Fruit fly (Drosophila melanogaster): ENCODE results near the gene yip7.

The yip7 gene

DNA sequence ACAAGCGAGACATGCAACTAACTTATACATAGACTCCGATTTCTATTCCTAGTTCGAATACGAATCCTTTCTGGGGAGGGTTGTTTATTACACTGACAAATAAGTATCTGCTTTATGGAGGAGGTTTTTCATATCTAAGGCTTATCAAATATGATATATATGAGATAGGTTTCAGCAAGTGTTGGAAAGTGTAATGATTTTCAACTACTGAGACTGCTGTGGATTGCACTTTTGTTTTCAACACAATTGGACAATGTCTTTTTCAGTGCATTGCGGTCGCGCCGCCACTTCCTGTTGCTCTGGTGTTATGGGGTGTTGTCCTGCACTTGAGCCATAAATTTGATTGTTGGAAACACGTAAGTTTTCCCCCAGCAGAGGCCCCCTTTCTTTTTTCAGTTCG lies 47.4 kb upstream of the yip7 start (continued):
- peak; percentile 3 for TF ChIP-seq stwl (tag; optimal IDR thresholded peaks at IDR 0.05)
- TF ChIP-seq gem (tag; optimal IDR thresholded peaks at IDR 0.05), result peak; percentile 71
- TF ChIP-seq CG10979 (tag; optimal IDR thresholded peaks at IDR 0.05), result peak; percentile 82
- TF ChIP-seq gsb-n (tag; optimal IDR thresholded peaks at IDR 0.05), result peak; percentile 25
- peak; percentile 47 for TF ChIP-seq CoRest (tag; optimal IDR thresholded peaks at IDR 0.05)
- peak; percentile 64 for TF ChIP-seq CG6254 (GFP tag; optimal IDR thresholded peaks at IDR 0.05)
- TF ChIP-seq Hr3 (GFP tag; optimal IDR thresholded peaks at IDR 0.05), result peak; percentile 29
- TF ChIP-seq emc (GFP tag; optimal IDR thresholded peaks at IDR 0.05), result no peak
- TF ChIP-seq Doc3 (GFP tag; IDR thresholded peaks at IDR 0.05; ENCODE audit: partially characterized antibody), result no peak
- TF ChIP-seq Spps (tag; optimal IDR thresholded peaks at IDR 0.05), result peak; percentile 62
- peak; percentile 18 for TF ChIP-seq CG6654 (GFP tag; optimal IDR thresholded peaks at IDR 0.05)
- TF ChIP-seq sc (optimal IDR thresholded peaks at IDR 0.05), result no peak
- TF ChIP-seq sc (GFP tag; optimal IDR thresholded peaks at IDR 0.05), result peak; percentile 25
- peak; percentile 81 for TF ChIP-seq CG17829 (tag; optimal IDR thresholded peaks at IDR 0.05)
- TF ChIP-seq CG10654 (GFP tag; optimal IDR thresholded peaks at IDR 0.05), result no peak
- peak in 1 of 2 experiments; percentile 55 for TF ChIP-seq eve (GFP tag; optimal IDR thresholded peaks at IDR 0.05)
- peak; percentile 30 for TF ChIP-seq ATbp (GFP tag; optimal IDR thresholded peaks at IDR 0.05)
- TF ChIP-seq Chrac-16 (GFP tag; optimal IDR thresholded peaks at IDR 0.05), result peak; percentile 53
- TF ChIP-seq CG17385 (GFP tag; optimal IDR thresholded peaks at IDR 0.05), result peak; percentile 45
- peak; percentile 62; the same call in 1 of the 2 replicates for TF ChIP-seq onecut (GFP tag; IDR thresholded peaks at IDR 0.05)
- peak; percentile 27 for TF ChIP-seq Med (GFP tag)
- TF ChIP-seq trem (tag; optimal IDR thresholded peaks at IDR 0.05), result peak; percentile 59
- TF ChIP-seq CG11695 (GFP tag; IDR thresholded peaks at IDR 0.05), result no peak
- TF ChIP-seq Xbp1 (GFP tag; optimal IDR thresholded peaks at IDR 0.05), result peak; percentile 29
- TF ChIP-seq CG8765 (GFP tag; IDR thresholded peaks at IDR 0.05), result peak; percentile 61; the same call in 1 of the 2 replicates
- TF ChIP-seq CG6175 (GFP tag; IDR thresholded peaks at IDR 0.05), result no peak
- peak; percentile 32 for TF ChIP-seq Sox102F (GFP tag; optimal IDR thresholded peaks at IDR 0.05)
- peak in 1 of 2 experiments; percentile 19 for TF ChIP-seq Hr51 (GFP tag; optimal IDR thresholded peaks at IDR 0.05)
- TF ChIP-seq Atf-2 (GFP tag; optimal IDR thresholded peaks at IDR 0.05), result peak; percentile 33
- peak; percentile 32 for TF ChIP-seq CG18599 (GFP tag; optimal IDR thresholded peaks at IDR 0.05)
- TF ChIP-seq en (GFP tag; optimal IDR thresholded peaks at IDR 0.05), result peak; percentile 25
- peak; percentile 24 for TF ChIP-seq CG9609 (GFP tag; optimal IDR thresholded peaks at IDR 0.05)
- no peak for TF ChIP-seq Atf6 (GFP tag; IDR thresholded peaks at IDR 0.05)
- no peak for TF ChIP-seq BEAF-32 (GFP tag; optimal IDR thresholded peaks at IDR 0.05)
- peak; percentile 18 for TF ChIP-seq CG5180 (GFP tag; optimal IDR thresholded peaks at IDR 0.05)
- peak; percentile 14 for TF ChIP-seq PHDP (tag; optimal IDR thresholded peaks at IDR 0.05)
- TF ChIP-seq CG15696 (tag; optimal IDR thresholded peaks at IDR 0.05), result peak; percentile 85
- TF ChIP-seq gcm (GFP tag; optimal IDR thresholded peaks at IDR 0.05), result peak; percentile 39
- TF ChIP-seq lbe (GFP tag; optimal IDR thresholded peaks at IDR 0.05), result no peak
- TF ChIP-seq Elba2 (GFP tag; optimal IDR thresholded peaks at IDR 0.05), result peak; percentile 24
- peak; percentile 59 for TF ChIP-seq CG17361 (GFP tag; IDR thresholded peaks at IDR 0.05)
- peak; percentile 41 for TF ChIP-seq Hsf (GFP tag; optimal IDR thresholded peaks at IDR 0.05)
- no peak for TF ChIP-seq da (GFP tag; optimal IDR thresholded peaks at IDR 0.05)
- peak; percentile 33 for TF ChIP-seq CG17359 (tag; optimal IDR thresholded peaks at IDR 0.05)
- TF ChIP-seq CG2202 (tag; optimal IDR thresholded peaks at IDR 0.05), result peak; percentile 24
- TF ChIP-seq vvl (GFP tag; IDR thresholded peaks at IDR 0.05), result peak; percentile 52
- peak; percentile 16 for TF ChIP-seq cato (GFP tag; optimal IDR thresholded peaks at IDR 0.05; ENCODE audit: borderline replicate concordance)
- TF ChIP-seq Optix (GFP tag; IDR thresholded peaks at IDR 0.05), result peak; percentile 68; the same call in 2 of the 3 replicates
- TF ChIP-seq CG9215 (GFP tag; IDR thresholded peaks at IDR 0.05), result peak; percentile 26; the same call in 1 of the 2 replicates
- TF ChIP-seq CG18476 (GFP tag; optimal IDR thresholded peaks at IDR 0.05), result peak; percentile 9
